Worm (Caenorhabditis elegans): ENCODE measurements around the gene F26F4.6.

F26F4.6 gene

DNA sequence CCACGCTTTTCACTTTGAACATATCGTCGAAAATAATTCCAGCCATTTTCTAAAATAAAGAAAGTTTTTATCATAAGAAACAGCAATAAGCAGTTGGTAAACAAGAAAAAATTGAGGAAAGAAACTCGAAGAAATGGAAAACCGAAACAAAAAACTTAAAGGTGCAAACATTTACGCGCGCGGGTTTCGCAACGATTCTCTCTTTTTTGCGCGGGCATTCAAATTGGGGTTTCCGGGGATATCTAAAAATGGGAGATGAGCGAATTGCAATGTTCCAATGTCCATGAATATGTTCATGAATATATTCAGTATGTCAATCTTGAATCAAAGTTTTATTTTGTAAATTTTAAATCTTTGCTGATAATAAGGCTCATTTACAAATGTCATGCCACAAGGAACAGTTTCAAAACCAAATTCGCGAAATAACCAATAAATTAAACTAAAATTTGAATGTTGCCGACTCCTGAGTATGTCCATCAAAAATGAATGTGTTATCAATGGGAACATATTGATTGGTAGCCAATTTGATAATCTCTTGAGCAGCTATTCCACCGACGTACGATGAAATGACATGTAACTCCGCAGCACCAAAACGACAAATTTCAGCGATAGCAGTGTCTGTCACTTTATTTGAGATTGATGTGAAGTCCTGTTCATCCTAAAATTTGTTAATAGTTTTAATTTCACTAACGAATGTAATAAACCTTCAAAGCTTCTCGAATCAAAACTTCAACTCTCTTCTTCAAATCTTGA, 24.7 kb upstream of the F26F4.6 start, which contains the start of gene rpb-8 (continued):
- TF ChIP-seq zim-3 (tag; optimal IDR thresholded peaks at IDR 0.05) (no peak), nfya-2 (GFP tag; IDR thresholded peaks at IDR 0.05) (no peak), Y67H2A.10 (GFP tag; conservative IDR thresholded peaks at IDR 0.05) (no peak), Y53G8AR.9 (GFP tag; conservative IDR thresholded peaks at IDR 0.05) (no peak), sea-2 (GFP tag; IDR thresholded peaks at IDR 0.05) (no peak), akir-1 (GFP tag; optimal IDR thresholded peaks at IDR 0.05) (no peak), sdz-38 (tag; optimal IDR thresholded peaks at IDR 0.05) (no peak), F52B5.7 (tag; optimal IDR thresholded peaks at IDR 0.05) (no peak), F22D6.2 (tag; optimal IDR thresholded peaks at IDR 0.05) (no peak), somi-1 (GFP tag; optimal IDR thresholded peaks at IDR 0.05) (no peak), unc-62 (GFP tag; optimal IDR thresholded peaks at IDR 0.05) (no peak), lin-40 (tag; optimal IDR thresholded peaks at IDR 0.05) (no peak), Y56A3A.18 (GFP tag; IDR thresholded peaks at IDR 0.05) (no peak), unc-130 (GFP tag; optimal IDR thresholded peaks at IDR 0.05) (no peak), B0019.2 (GFP tag; conservative IDR thresholded peaks at IDR 0.05) (no peak), tbp1 (GFP tag; optimal IDR thresholded peaks at IDR 0.05) (no peak), xnd-1 (tag; optimal IDR thresholded peaks at IDR 0.05) (no peak), nhr-80 (tag; optimal IDR thresholded peaks at IDR 0.05) (peak; percentile 76), pha-4 (tag; optimal IDR thresholded peaks at IDR 0.05) (no peak), atf-7 (tag; optimal IDR thresholded peaks at IDR 0.05) (no peak), aptf-2 (GFP tag; conservative IDR thresholded peaks at IDR 0.05) (no peak), hsf-1 (GFP tag; IDR thresholded peaks at IDR 0.05) (no peak), attf-6 (GFP tag; IDR thresholded peaks at IDR 0.05) (no peak), repo-1 (tag; optimal IDR thresholded peaks at IDR 0.05) (no peak), lir-1 (GFP tag; conservative IDR thresholded peaks at IDR 0.05) (no peak), T07F8.4 (tag; optimal IDR thresholded peaks at IDR 0.05) (no peak), B0336.3 (GFP tag; IDR thresholded peaks at IDR 0.05) (no peak), hmg-20 (GFP tag; IDR thresholded peaks at IDR 0.05) (no peak), K11D2.4 (GFP tag; IDR thresholded peaks at IDR 0.05) (no peak), chd-7 (tag; optimal IDR thresholded peaks at IDR 0.05) (no peak), ceh-40 (GFP tag; IDR thresholded peaks at IDR 0.05) (no peak), K12H6.12 (tag; optimal IDR thresholded peaks at IDR 0.05) (no peak), F57C9.4 (tag; optimal IDR thresholded peaks at IDR 0.05) (no peak), C06A6.2 (GFP tag; conservative IDR thresholded peaks at IDR 0.05) (no peak), T26A5.8 (tag; optimal IDR thresholded peaks at IDR 0.05) (no peak), B0035.1 (tag; optimal IDR thresholded peaks at IDR 0.05) (no peak), hmg-1.2 (GFP tag; IDR thresholded peaks at IDR 0.05) (peak; percentile 8; the same call in 1 of the 2 replicates), cebp-1 (GFP tag; IDR thresholded peaks at IDR 0.05) (no peak), cebp-1 (tag; optimal IDR thresholded peaks at IDR 0.05) (peak; percentile 80), mel-28 (tag; optimal IDR thresholded peaks at IDR 0.05; ENCODE audit: borderline replicate concordance) (no peak), F57A8.1 (GFP tag; optimal IDR thresholded peaks at IDR 0.05) (no peak), tbx-9 (tag; optimal IDR thresholded peaks at IDR 0.05; ENCODE audit: borderline replicate concordance) (no peak), fkh-3 (tag; optimal IDR thresholded peaks at IDR 0.05) (no peak), lsy-27 (tag; optimal IDR thresholded peaks at IDR 0.05; ENCODE audit: borderline replicate concordance, insufficient read depth) (no peak), rcor-1 (GFP tag; IDR thresholded peaks at IDR 0.05) (no peak), F23B12.7 (tag; optimal IDR thresholded peaks at IDR 0.05; ENCODE audit: insufficient read depth) (peak; percentile 52), F33H1.4 (GFP tag; IDR thresholded peaks at IDR 0.05) (peak; percentile 83), D2030.7 (GFP tag; IDR thresholded peaks at IDR 0.05) (0 out of 2 replicates have a peak, but pooled peaks have one; percentile 17), C17E4.6 (GFP tag; IDR thresholded peaks at IDR 0.05) (no peak)
